Worm (Caenorhabditis elegans) whole organism, midembryonic: ENCODE measurements around the gene F46C5.1.

Source experiments
- T22C8.4 ChIP-seq: fragments of 200-800 bp; sonication (Bioruptor generic); IDR thresholded peaks from 2 replicates; pipeline ENCODE4 v1.3.6; 2022; ENCODE audit warnings: missing genetic modification characterization, missing compliant biosample characterization
- cog-1 ChIP-seq: sonication (generic microtip); optimal IDR thresholded peaks from 2 replicates; lab custom pipeline; 2016; ENCODE audit warnings: missing genetic modification characterization, missing compliant biosample characterization
- flt-1 ChIP-seq: fragments of 200-800 bp; sonication (Bioruptor generic); IDR thresholded peaks from 2 replicates; pipeline ENCODE4 v1.3.6; 2022; ENCODE audit warnings: missing genetic modification characterization, missing compliant biosample characterization
- klf-2 ChIP-seq: fragments of 200-800 bp; sonication (Bioruptor generic); conservative IDR thresholded peaks from 2 replicates; pipeline ENCODE4 v1.3.6; 2022; ENCODE audit warnings: missing genetic modification reagents, missing genetic modification characterization, missing compliant biosample characterization
- med-1 ChIP-seq: sonication (generic microtip); optimal IDR thresholded peaks from 2 replicates; lab custom pipeline; 2017; ENCODE audit warnings: missing genetic modification characterization, mild to moderate bottlenecking, missing compliant biosample characterization, antibody characterized with exemption, missing genetic modification reagents; ENCODE audit not compliant: insufficient read depth
- ref-1 ChIP-seq: fragments of 200-800 bp; sonication (Bioruptor generic); conservative IDR thresholded peaks from 2 replicates; pipeline ENCODE4 v1.3.6; 2022; ENCODE audit warnings: missing genetic modification reagents, missing genetic modification characterization, missing compliant biosample characterization
- tab-1 ChIP-seq: fragments of 200-800 bp; sonication (Bioruptor generic); IDR thresholded peaks from 2 replicates; pipeline ENCODE4 v1.3.6; 2022; ENCODE audit warnings: missing genetic modification characterization, missing compliant biosample characterization
- ztf-23 ChIP-seq: fragments of 200-800 bp; sonication (Bioruptor generic); IDR thresholded peaks from 2 replicates; pipeline ENCODE4 v1.3.6; 2022; ENCODE audit warnings: missing genetic modification reagents, missing genetic modification characterization, missing compliant biosample characterization
- ztf-29 ChIP-seq: fragments of 200-800 bp; sonication (Bioruptor generic); IDR thresholded peaks from 2 replicates; pipeline ENCODE4 v1.3.6; 2022; ENCODE audit warnings: missing genetic modification reagents, missing genetic modification characterization, missing compliant biosample characterization

ce11 chrII:8806921-8807320 is 14.1 kb downstream of the F46C5.1 start, which contains the start of gene pho-13:
- TF ChIP-seq ref-1 (GFP tag; lab: Robert Waterston, UW), result no peak
- TF ChIP-seq cog-1 (tag; lab: Kevin White, UChicago), result no peak
- no peak for TF ChIP-seq ztf-23 (GFP tag; lab: Robert Waterston, UW)
- no peak for TF ChIP-seq T22C8.4
- TF ChIP-seq ztf-29 (GFP tag; lab: Robert Waterston, UW), result no peak
- no peak for TF ChIP-seq klf-2 (GFP tag; lab: Robert Waterston, UW)
- TF ChIP-seq med-1, result no peak
- TF ChIP-seq flt-1 (GFP tag; lab: Robert Waterston, UW), result no peak
- no peak for TF ChIP-seq tab-1
